Fruit fly (Drosophila melanogaster) whole organism, wandering third instar larva: ENCODE data around the gene MBD-R2.

ENCODE experiments used
- Abd-B ChIP-seq: fragments of >200 bp; optimal IDR thresholded peaks from 2 replicates; lab custom pipeline; 2017; ENCODE audit warnings: missing biosample characterization, missing genetic modification characterization
- CG9705 ChIP-seq: fragments of 200-800 bp; sonication (Bioruptor generic); optimal IDR thresholded peaks from 2 replicates; lab custom pipeline; 2018; ENCODE audit warnings: missing biosample characterization, mild to moderate bottlenecking, missing genetic modification characterization
- CrebA ChIP-seq: fragments of 200-800 bp; sonication (Bioruptor generic); optimal IDR thresholded peaks from 2 replicates; lab custom pipeline; 2016; ENCODE audit warnings: missing biosample characterization, mild to moderate bottlenecking, missing genetic modification characterization, borderline replicate concordance
- Dfd ChIP-seq: fragments of >200 bp; optimal IDR thresholded peaks from 2 replicates; lab custom pipeline; 2017; ENCODE audit warnings: missing biosample characterization, missing genetic modification characterization
- Dif ChIP-seq: fragments of 200-275, 200-300 bp; sonication (Bioruptor generic); optimal IDR thresholded peaks from 2 replicates; lab custom pipeline; 2018; ENCODE audit warnings: missing biosample characterization, missing genetic modification characterization; ENCODE audit not compliant: partially characterized antibody
- GATAd ChIP-seq: sonication (Bioruptor generic); optimal IDR thresholded peaks from 2 replicates; lab custom pipeline; 2016; ENCODE audit warnings: missing biosample characterization, missing genetic modification characterization
- HLH106 ChIP-seq: fragments of 200-800 bp; optimal IDR thresholded peaks from 3 replicates; lab custom pipeline; 2019; ENCODE audit warnings: missing biosample characterization, mild to moderate bottlenecking, missing genetic modification characterization, moderate library complexity
- Hnf4 ChIP-seq: fragments of 200-800 bp; sonication (Bioruptor generic); optimal IDR thresholded peaks from 2 replicates; lab custom pipeline; 2016; ENCODE audit warnings: missing biosample characterization, mild to moderate bottlenecking, missing genetic modification characterization
- Hr78 ChIP-seq: fragments of >200 bp; optimal IDR thresholded peaks from 2 replicates; lab custom pipeline; 2017; ENCODE audit warnings: missing biosample characterization, missing genetic modification characterization
- Hr83 ChIP-seq: fragments of 200-300 bp; sonication (Bioruptor generic); optimal IDR thresholded peaks from 2 replicates; lab custom pipeline; 2016; ENCODE audit warnings: missing biosample characterization, mild to moderate bottlenecking, missing genetic modification characterization, moderate library complexity; ENCODE audit not compliant: poor library complexity, severe bottlenecking
- Jra ChIP-seq: sonication (Bioruptor generic); optimal IDR thresholded peaks from 2 replicates; lab custom pipeline; 2016; ENCODE audit warnings: missing biosample characterization, missing genetic modification characterization
- Mio ChIP-seq: sonication (Bioruptor generic); optimal IDR thresholded peaks from 2 replicates; lab custom pipeline; 2016; ENCODE audit warnings: missing biosample characterization, missing genetic modification characterization
- Myc ChIP-seq: fragments of >200 bp; optimal IDR thresholded peaks from 2 replicates; lab custom pipeline; 2017
- OdsH ChIP-seq: fragments of 200-800 bp; sonication (Bioruptor generic); optimal IDR thresholded peaks from 2 replicates; lab custom pipeline; 2016; ENCODE audit warnings: missing biosample characterization, mild to moderate bottlenecking, missing genetic modification characterization
- Rel ChIP-seq, 2 experiments: fragments of 200-800 bp; sonication (Bioruptor generic) in 1 of 2; optimal IDR thresholded peaks; 2 replicates in 1 of 2; 3 replicates in 1 of 2; lab custom pipeline; 2016 to 2019; ENCODE audit warnings: mild to moderate bottlenecking in 2 of 2, missing biosample characterization in 2 of 2, missing genetic modification characterization in 2 of 2, moderate library complexity in 1 of 2
- Sp1 ChIP-seq: fragments of 200-800 bp; sonication (Bioruptor generic); optimal IDR thresholded peaks from 3 replicates; lab custom pipeline; 2019; ENCODE audit warnings: missing biosample characterization, mild to moderate bottlenecking, missing genetic modification characterization, moderate library complexity
- Vsx2 ChIP-seq: fragments of 200-300, 225-300 bp; sonication (Bioruptor generic); optimal IDR thresholded peaks from 2 replicates; lab custom pipeline; 2018; ENCODE audit warnings: missing biosample characterization, missing genetic modification characterization; ENCODE audit not compliant: partially characterized antibody
- br ChIP-seq: fragments of 200-800 bp; sonication (Bioruptor generic); optimal IDR thresholded peaks from 2 replicates; lab custom pipeline; 2016; ENCODE audit warnings: missing biosample characterization, missing genetic modification characterization
- brk ChIP-seq: fragments of 200-800 bp; sonication (Bioruptor generic); optimal IDR thresholded peaks from 2 replicates; lab custom pipeline; 2016; ENCODE audit warnings: missing biosample characterization, mild to moderate bottlenecking, missing genetic modification characterization
- ey ChIP-seq: fragments of 200-800 bp; sonication (Bioruptor generic); optimal IDR thresholded peaks from 2 replicates; lab custom pipeline; 2016; ENCODE audit warnings: missing biosample characterization, missing genetic modification characterization
- foxo ChIP-seq, 2 experiments: fragments of 200-800 bp; sonication (Bioruptor generic); optimal IDR thresholded peaks; 2 replicates in 1 of 2; 3 replicates in 1 of 2; lab custom pipeline; 2016 to 2017; ENCODE audit warnings: missing biosample characterization in 2 of 2, missing genetic modification characterization in 2 of 2
- h ChIP-seq: fragments of 200-800 bp; sonication (Bioruptor generic); optimal IDR thresholded peaks from 3 replicates; lab custom pipeline; 2016; ENCODE audit warnings: missing biosample characterization, mild to moderate bottlenecking, missing genetic modification characterization
- jim ChIP-seq: fragments of 175-275, 200-325 bp; sonication (Bioruptor generic); optimal IDR thresholded peaks from 2 replicates; lab custom pipeline; 2016; ENCODE audit warnings: missing biosample characterization, mild to moderate bottlenecking, missing genetic modification characterization
- pan ChIP-seq: fragments of >200 bp; optimal IDR thresholded peaks from 2 replicates; lab custom pipeline; 2017
- psq ChIP-seq: fragments of 200-800 bp; sonication (Bioruptor generic); optimal IDR thresholded peaks from 3 replicates; lab custom pipeline; 2017; ENCODE audit warnings: missing biosample characterization, mild to moderate bottlenecking, missing genetic modification characterization, moderate library complexity
- rgr ChIP-seq: fragments of 200-800 bp; sonication (Bioruptor generic); optimal IDR thresholded peaks from 3 replicates; lab custom pipeline; 2016; ENCODE audit warnings: missing biosample characterization, mild to moderate bottlenecking, missing genetic modification characterization
- sage ChIP-seq: fragments of 200-800 bp; sonication (Bioruptor generic); optimal IDR thresholded peaks from 2 replicates; lab custom pipeline; 2016; ENCODE audit warnings: missing biosample characterization, mild to moderate bottlenecking, missing genetic modification characterization
- sv ChIP-seq: fragments of 200-800 bp; sonication (Bioruptor generic); optimal IDR thresholded peaks from 3 replicates; lab custom pipeline; 2016; ENCODE audit warnings: missing biosample characterization, missing genetic modification characterization
- tai ChIP-seq: sonication (Bioruptor generic); optimal IDR thresholded peaks from 2 replicates; lab custom pipeline; 2016; ENCODE audit warnings: missing biosample characterization, missing genetic modification characterization
- usp ChIP-seq: fragments of >200 bp; optimal IDR thresholded peaks from 2 replicates; lab custom pipeline; 2017; ENCODE audit warnings: missing biosample characterization, missing genetic modification characterization

Gene MBD-R2

dm6 chr3R:12401672-12402296 is 45.7 kb upstream of the MBD-R2 start, which contains the start of gene DNAlig3:
DNAlig3 (minus strand) TSS chr3R:12401839.
- TF ChIP-seq Rel (GFP tag; optimal IDR thresholded peaks at IDR 0.05; lab: Kevin White, UChicago) (no peak), Rel (tag; optimal IDR thresholded peaks at IDR 0.05; lab: Kevin White, UChicago) (peak; percentile 83), Dif (GFP tag; lab: Kevin White, UChicago) (no peak)

dm6 chr3R:12398620-12399247 is 42.7 kb upstream of the MBD-R2 start, which contains the start of gene Cyp9f3:
Cyp9f3 (minus strand) TSS chr3R:12398929.
- TF ChIP-seq CrebA (GFP tag; lab: Kevin White, UChicago), result peak; percentile 32
- TF ChIP-seq Vsx2, result peak; percentile 20
- no peak for TF ChIP-seq Jra (GFP tag; lab: Kevin White, UChicago)
- TF ChIP-seq rgr (GFP tag; lab: Kevin White, UChicago), result peak; percentile 9

DNA sequence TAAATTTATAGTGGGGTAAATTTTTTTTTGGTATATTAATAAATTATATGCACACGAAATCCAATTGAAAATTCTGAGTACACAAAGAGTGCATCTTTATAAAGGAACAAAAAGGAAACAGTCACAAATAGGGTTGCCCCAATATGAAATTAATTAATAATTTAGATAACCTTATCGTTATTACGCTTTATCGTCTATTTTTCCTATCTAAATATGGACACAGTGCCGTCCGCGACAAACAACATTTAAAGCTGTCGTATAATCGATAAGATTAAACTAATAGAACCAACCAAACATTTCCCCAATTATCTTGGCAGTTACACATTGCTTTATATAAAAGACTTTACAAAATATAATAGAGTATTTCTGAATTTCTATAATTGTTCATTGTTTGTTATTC is 42.0 kb upstream of the MBD-R2 start:
- TF ChIP-seq Hr78 (GFP tag; lab: Kevin White, UChicago) (no peak), sage (peak; percentile 38), Jra (GFP tag; lab: Kevin White, UChicago) (no peak), ey (GFP tag; lab: Kevin White, UChicago) (no peak), Sp1 (GFP tag; lab: Kevin White, UChicago) (no peak), brk (GFP tag; lab: Kevin White, UChicago) (no peak), psq (GFP tag; lab: Kevin White, UChicago) (no peak), CG9705 (GFP tag; lab: Kevin White, UChicago) (no peak), Hnf4 (GFP tag; lab: Kevin White, UChicago) (no peak), OdsH (GFP tag; lab: Kevin White, UChicago) (no peak), h (GFP tag; lab: Kevin White, UChicago) (peak; percentile 24), rgr (GFP tag; lab: Kevin White, UChicago) (no peak), foxo (GFP tag; optimal IDR thresholded peaks at IDR 0.05; lab: Kevin White, UChicago) (no peak), pan (no peak), br (GFP tag; lab: Kevin White, UChicago) (no peak), HLH106 (tag; lab: Kevin White, UChicago) (no peak), CrebA (GFP tag; lab: Kevin White, UChicago) (peak; percentile 28), Dif (GFP tag; lab: Kevin White, UChicago) (no peak)

DNA sequence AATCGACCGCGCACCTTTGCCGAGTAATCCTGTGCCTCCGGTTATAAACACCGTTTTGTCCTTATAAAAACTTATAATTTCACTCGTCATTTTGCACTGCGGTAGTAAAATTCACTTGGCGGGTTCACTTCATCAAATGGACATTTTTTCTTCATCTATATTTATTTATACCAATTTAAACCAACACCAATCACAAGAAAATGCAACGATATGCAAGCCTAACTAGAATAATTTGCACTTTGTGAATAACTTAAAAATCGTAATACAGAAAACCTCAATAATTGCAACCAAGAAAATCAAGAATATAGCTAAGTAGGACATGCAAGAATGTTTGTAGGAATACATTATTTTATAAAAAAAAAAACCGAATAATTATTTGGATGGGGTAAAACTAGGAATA is 39.8 kb upstream of the MBD-R2 start, which contains the start of the genes CG10096 and CG10097:
TSS of gene CG10096 (minus strand) at position 101 of the 400 bp plus-strand sequence.
TSS of gene CG10097 (minus strand) at position 101 of the 400 bp plus-strand sequence.
- TF ChIP-seq Hr83 (GFP tag; lab: Kevin White, UChicago) (no peak), psq (GFP tag; lab: Kevin White, UChicago) (no peak), CrebA (GFP tag; lab: Kevin White, UChicago) (no peak), GATAd (no peak), Dif (GFP tag; lab: Kevin White, UChicago) (no peak), Mio (GFP tag; lab: Kevin White, UChicago) (no peak), Dfd (no peak), ey (GFP tag; lab: Kevin White, UChicago) (no peak), Abd-B (GFP tag; lab: Kevin White, UChicago) (no peak), OdsH (GFP tag; lab: Kevin White, UChicago) (no peak)

DNA sequence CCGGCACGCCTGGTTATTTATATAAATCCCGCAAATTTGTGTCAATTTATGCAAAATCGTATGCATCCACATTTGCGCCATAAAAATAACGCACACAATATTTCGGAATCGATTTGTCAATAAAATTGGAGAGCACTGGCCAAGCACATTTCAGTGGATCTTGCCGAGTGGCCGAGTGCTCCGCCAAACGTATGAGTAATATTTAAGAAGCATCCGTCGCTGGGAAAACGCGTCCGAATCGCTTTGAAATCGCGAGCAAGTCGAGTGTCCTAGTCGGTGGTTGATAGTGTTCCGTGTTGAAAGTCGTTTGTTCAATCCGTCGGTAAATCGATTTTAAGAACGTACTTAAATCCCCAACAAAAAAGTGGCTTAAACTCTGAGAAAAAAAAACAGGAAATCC is 30.9 kb upstream of the MBD-R2 start, which contains the start of gene CG33098:
TSS of gene CG33098 (plus strand) at position 224 of the 400 bp plus-strand sequence.
- no peak for TF ChIP-seq usp (GFP tag; lab: Kevin White, UChicago)
- TF ChIP-seq br (GFP tag; lab: Kevin White, UChicago), result no peak
- no peak for TF ChIP-seq CrebA (GFP tag; lab: Kevin White, UChicago)
- no peak for TF ChIP-seq psq (GFP tag; lab: Kevin White, UChicago)
- no peak for TF ChIP-seq sv (GFP tag; lab: Kevin White, UChicago)
- no peak for TF ChIP-seq CG9705 (GFP tag; lab: Kevin White, UChicago)
- no peak for TF ChIP-seq GATAd
- TF ChIP-seq jim (GFP tag; lab: Kevin White, UChicago), result no peak
- no peak for TF ChIP-seq sage
- no peak for TF ChIP-seq Abd-B (GFP tag; lab: Kevin White, UChicago)
- no peak for TF ChIP-seq foxo (GFP tag; optimal IDR thresholded peaks at IDR 0.05; lab: Kevin White, UChicago)
- no peak for TF ChIP-seq Myc (lab: Kevin White, UChicago)
- TF ChIP-seq HLH106 (tag; lab: Kevin White, UChicago), result no peak
- no peak for TF ChIP-seq Rel (GFP tag; optimal IDR thresholded peaks at IDR 0.05; lab: Kevin White, UChicago)
- TF ChIP-seq Rel (tag; optimal IDR thresholded peaks at IDR 0.05; lab: Kevin White, UChicago), result no peak
- no peak for TF ChIP-seq tai
